Fruit fly (Drosophila melanogaster): Measurements from ENCODE around the gene CG10031.

dm6 chr2L:3654956-3655618 lies 43.8 kb downstream of the CG10031 start:
- TF ChIP-seq CG8478 (optimal IDR thresholded peaks at IDR 0.05) (no peak), CTCF (optimal IDR thresholded peaks at IDR 0.05) (no peak)

Data from S2 (cell line).